Worm (Caenorhabditis elegans): ENCODE measurements around the gene ubc-18.

ubc-18 gene

DNA sequence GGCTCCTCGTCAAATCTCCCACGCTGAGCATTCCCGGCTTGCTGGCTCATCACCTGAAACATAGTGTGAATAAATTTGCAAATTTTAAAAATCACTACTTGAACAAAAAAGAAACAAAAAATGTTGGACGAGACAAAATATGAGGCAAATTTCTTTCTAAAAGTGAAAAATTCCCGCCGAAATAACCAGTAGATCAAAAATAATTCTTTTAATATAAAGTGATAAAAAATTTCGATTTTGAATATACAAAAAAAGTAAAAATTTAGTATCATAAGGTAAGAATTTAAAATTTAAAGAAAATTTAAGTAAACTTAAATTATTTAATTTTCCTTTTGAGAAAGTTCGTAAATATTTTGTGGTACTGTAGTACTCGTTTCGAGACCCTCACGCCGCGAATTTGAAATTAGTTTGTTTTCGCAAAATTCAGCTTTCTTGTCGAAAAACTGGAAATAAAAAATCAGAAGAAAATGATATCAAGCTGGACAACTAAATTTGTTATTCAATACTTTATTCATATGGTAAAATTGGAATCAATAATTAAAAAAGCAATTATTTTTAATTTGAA lies 7.8 kb downstream of the ubc-18 start, which contains the start of gene egg-2:
Gene egg-2 (minus strand): TSS at position 53 of the 565 bp plus-strand sequence.
- TF ChIP-seq zag-1 (tag; optimal IDR thresholded peaks at IDR 0.05) (no peak), eor-1 (tag; optimal IDR thresholded peaks at IDR 0.05) (no peak), unc-62 (GFP tag; optimal IDR thresholded peaks at IDR 0.05) (no peak), egl-27 (tag; optimal IDR thresholded peaks at IDR 0.05) (no peak), tbx-2 (tag; optimal IDR thresholded peaks at IDR 0.05) (no peak), nhr-67 (tag; optimal IDR thresholded peaks at IDR 0.05) (no peak), jun-1 (tag; optimal IDR thresholded peaks at IDR 0.05) (no peak), nhr-77 (tag; optimal IDR thresholded peaks at IDR 0.05) (no peak)

- TF ChIP-seq skn-1 (tag; optimal IDR thresholded peaks at IDR 0.05) (no peak), nhr-25 (tag; optimal IDR thresholded peaks at IDR 0.05) (no peak), mml-1 (tag; optimal IDR thresholded peaks at IDR 0.05) (no peak), nhr-12 (tag; optimal IDR thresholded peaks at IDR 0.05) (no peak), nhr-43 (tag; optimal IDR thresholded peaks at IDR 0.05; ENCODE audit: poor library complexity, severe bottlenecking) (no peak), nhr-77 (tag; optimal IDR thresholded peaks at IDR 0.05) (no peak), zag-1 (tag; optimal IDR thresholded peaks at IDR 0.05) (no peak), R02D3.7 (tag; optimal IDR thresholded peaks at IDR 0.05) (no peak)
Observed at ce11 chrIII:7056241-7056640, 12.1 kb downstream of the ubc-18 start, which contains the start of gene R01H2.2. TSS of gene R01H2.2 (plus strand) at chrIII:7056541.

DNA sequence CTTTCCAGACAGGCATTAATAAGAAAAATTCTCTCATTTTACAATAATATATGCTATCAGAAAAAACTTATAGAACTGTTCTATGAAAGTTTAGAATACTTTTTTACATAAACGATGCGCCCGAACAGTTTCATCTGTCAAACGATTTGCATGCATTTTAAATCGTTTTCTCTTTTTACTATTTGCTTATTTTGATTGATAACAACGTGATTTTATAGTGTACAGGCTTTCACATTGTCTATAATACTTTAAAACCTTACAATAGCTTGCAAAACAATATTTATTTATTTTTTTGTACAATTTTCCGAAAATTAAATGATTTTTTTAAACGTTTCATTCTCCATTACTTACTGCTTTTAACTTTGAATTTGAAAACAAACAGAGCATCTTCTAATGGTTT lies 22.7 kb downstream of the ubc-18 start, which contains the start of gene R01H2.7:
Gene R01H2.7 (minus strand): TSS at position 101 of the 400 bp plus-strand sequence.
- TF ChIP-seq fkh-10 (GFP tag; optimal IDR thresholded peaks at IDR 0.05): no peak
- TF ChIP-seq unc-62 (GFP tag; optimal IDR thresholded peaks at IDR 0.05): no peak
- no peak for TF ChIP-seq aly-2 (tag; optimal IDR thresholded peaks at IDR 0.05)
- TF ChIP-seq nhr-77 (tag; optimal IDR thresholded peaks at IDR 0.05): no peak
- TF ChIP-seq snpc-4 (tag; optimal IDR thresholded peaks at IDR 0.05): no peak
- TF ChIP-seq fkh-2 (tag; optimal IDR thresholded peaks at IDR 0.05): no peak
- no peak for TF ChIP-seq ceh-28 (tag; optimal IDR thresholded peaks at IDR 0.05)
- no peak for TF ChIP-seq nhr-237 (tag; optimal IDR thresholded peaks at IDR 0.05)
- TF ChIP-seq nhr-28 (tag; optimal IDR thresholded peaks at IDR 0.05): no peak
- TF ChIP-seq mdl-1 (tag; optimal IDR thresholded peaks at IDR 0.05): no peak
- TF ChIP-seq lsy-12 (tag; optimal IDR thresholded peaks at IDR 0.05): no peak
- TF ChIP-seq nhr-12 (tag; optimal IDR thresholded peaks at IDR 0.05): no peak
- TF ChIP-seq nhr-23 (tag; optimal IDR thresholded peaks at IDR 0.05): no peak
- no peak for TF ChIP-seq nfya-1 (tag; optimal IDR thresholded peaks at IDR 0.05; ENCODE audit: insufficient read depth)
- no peak for TF ChIP-seq ceh-16 (tag; optimal IDR thresholded peaks at IDR 0.05)
- TF ChIP-seq fos-1 (tag; optimal IDR thresholded peaks at IDR 0.05): no peak
- TF ChIP-seq unc-39 (tag; optimal IDR thresholded peaks at IDR 0.05): no peak
- no peak for TF ChIP-seq nhr-11 (tag; optimal IDR thresholded peaks at IDR 0.05)

ce11 chrIII:7034252-7035223 lies 33.8 kb downstream of the ubc-18 start:
- TF ChIP-seq lin-15B (tag; optimal IDR thresholded peaks at IDR 0.05) (no peak), nhr-67 (tag; optimal IDR thresholded peaks at IDR 0.05) (no peak), nhr-11 (tag; optimal IDR thresholded peaks at IDR 0.05) (no peak), fos-1 (tag; optimal IDR thresholded peaks at IDR 0.05) (no peak), nhr-77 (tag; optimal IDR thresholded peaks at IDR 0.05) (no peak), pha-4 (tag; optimal IDR thresholded peaks at IDR 0.05) (no peak)

ce11 chrIII:7032070-7032469 lies 36.3 kb downstream of the ubc-18 start:
- TF ChIP-seq pha-4 (tag; optimal IDR thresholded peaks at IDR 0.05) (peak; percentile 19), lin-39 (tag; optimal IDR thresholded peaks at IDR 0.05) (no peak), lin-15B (tag; optimal IDR thresholded peaks at IDR 0.05) (no peak), egl-27 (tag; optimal IDR thresholded peaks at IDR 0.05) (no peak), nhr-25 (tag; optimal IDR thresholded peaks at IDR 0.05) (peak; percentile 46), egl-5 (tag; optimal IDR thresholded peaks at IDR 0.05) (no peak), ceh-82 (tag; optimal IDR thresholded peaks at IDR 0.05) (no peak), elt-1 (tag; optimal IDR thresholded peaks at IDR 0.05) (no peak)

All from whole organism, L3 larva.